Fruit fly (Drosophila melanogaster): ENCODE measurements around the gene CG14074.

CG14074 gene

dm6 chr3L:18896297-18896863 is 30.4 kb downstream of the CG14074 start (continued):
- TF ChIP-seq cad (GFP tag; optimal IDR thresholded peaks at IDR 0.05) (peak; percentile 26), toy (GFP tag; IDR thresholded peaks at IDR 0.05) (no peak), croc (GFP tag; conservative IDR thresholded peaks at IDR 0.05) (no peak), Neu2 (GFP tag; optimal IDR thresholded peaks at IDR 0.05; ENCODE audit: borderline replicate concordance) (no peak), Sry-β (GFP tag; optimal IDR thresholded peaks at IDR 0.05) (no peak), CG4328 (GFP tag; optimal IDR thresholded peaks at IDR 0.05) (no peak), run (tag; optimal IDR thresholded peaks at IDR 0.05) (no peak), CG11696 (GFP tag; IDR thresholded peaks at IDR 0.05) (no peak), CG7786 (GFP tag; optimal IDR thresholded peaks at IDR 0.05) (no peak), Mrtf (GFP tag; IDR thresholded peaks at IDR 0.05) (no peak), hb (GFP tag; IDR thresholded peaks at IDR 0.05; ENCODE audit: partially characterized antibody) (0 out of 3 replicates have a peak, but pooled peaks have one; percentile 30), bab2 (GFP tag; optimal IDR thresholded peaks at IDR 0.05) (no peak), CG10431 (GFP tag; optimal IDR thresholded peaks at IDR 0.05) (no peak), CG18764 (GFP tag; optimal IDR thresholded peaks at IDR 0.05) (no peak), CoRest (tag; optimal IDR thresholded peaks at IDR 0.05) (no peak), salm (tag; optimal IDR thresholded peaks at IDR 0.05) (no peak), CG1024 (GFP tag; IDR thresholded peaks at IDR 0.05) (no peak), CG10959 (GFP tag; IDR thresholded peaks at IDR 0.05) (no peak), CG2199 (GFP tag; IDR thresholded peaks at IDR 0.05) (0 out of 3 replicates have a peak, but pooled peaks have one; percentile 15), hkb (optimal IDR thresholded peaks at IDR 0.05) (no peak), hkb (GFP tag; IDR thresholded peaks at IDR 0.05) (no peak), CG6791 (GFP tag; IDR thresholded peaks at IDR 0.05; ENCODE audit: partially characterized antibody) (0 out of 3 replicates have a peak, but pooled peaks have one; percentile 19), sr (GFP tag; IDR thresholded peaks at IDR 0.05) (peak; percentile 65; the same call in 2 of the 3 replicates), Nf-YA (GFP tag; IDR thresholded peaks at IDR 0.05) (no peak), CG7963 (GFP tag; IDR thresholded peaks at IDR 0.05; ENCODE audit: partially characterized antibody) (no peak), CG1647 (GFP tag; optimal IDR thresholded peaks at IDR 0.05) (no peak), CG33557 (GFP tag; optimal IDR thresholded peaks at IDR 0.05) (no peak), Deaf1 (tag; optimal IDR thresholded peaks at IDR 0.05) (peak; percentile 25), sug (tag; optimal IDR thresholded peaks at IDR 0.05) (peak; percentile 29), nerfin-1 (tag; optimal IDR thresholded peaks at IDR 0.05) (no peak), C15 (GFP tag; IDR thresholded peaks at IDR 0.05) (no peak), CG7928 (GFP tag; optimal IDR thresholded peaks at IDR 0.05) (no peak), Asciz (GFP tag; optimal IDR thresholded peaks at IDR 0.05) (no peak), Doc3 (GFP tag; IDR thresholded peaks at IDR 0.05; ENCODE audit: partially characterized antibody) (0 out of 3 replicates have a peak, but pooled peaks have one; percentile 34), al (GFP tag; IDR thresholded peaks at IDR 0.05) (no peak), ac (GFP tag; optimal IDR thresholded peaks at IDR 0.05) (no peak), Myb (GFP tag; optimal IDR thresholded peaks at IDR 0.05) (no peak), cwo (GFP tag; optimal IDR thresholded peaks at IDR 0.05) (no peak), vvl (GFP tag; IDR thresholded peaks at IDR 0.05) (no peak), Rfx (GFP tag; IDR thresholded peaks at IDR 0.05) (no peak), CHES-1-like (GFP tag; optimal IDR thresholded peaks at IDR 0.05) (no peak), HLH54F (GFP tag; optimal IDR thresholded peaks at IDR 0.05) (no peak), CkIIα-i1 (GFP tag; IDR thresholded peaks at IDR 0.05) (no peak), Xrp1 (GFP tag; IDR thresholded peaks at IDR 0.05) (no peak), fd64A (GFP tag; optimal IDR thresholded peaks at IDR 0.05) (no peak), Atf6 (GFP tag; IDR thresholded peaks at IDR 0.05) (0 out of 2 replicates have a peak, but pooled peaks have one; percentile 25), trh (GFP tag; optimal IDR thresholded peaks at IDR 0.05) (no peak), Nf-YB (GFP tag; optimal IDR thresholded peaks at IDR 0.05) (no peak), CG4404 (GFP tag; IDR thresholded peaks at IDR 0.05) (no peak), pan (optimal IDR thresholded peaks at IDR 0.05) (no peak), pan (GFP tag; optimal IDR thresholded peaks at IDR 0.05 in 1 of 2, IDR thresholded peaks at IDR 0.05 in 1 of 2) (no peak)
